Fruit fly (Drosophila melanogaster): Measurements from ENCODE around the gene CG4459.

Gene CG4459

DNA sequence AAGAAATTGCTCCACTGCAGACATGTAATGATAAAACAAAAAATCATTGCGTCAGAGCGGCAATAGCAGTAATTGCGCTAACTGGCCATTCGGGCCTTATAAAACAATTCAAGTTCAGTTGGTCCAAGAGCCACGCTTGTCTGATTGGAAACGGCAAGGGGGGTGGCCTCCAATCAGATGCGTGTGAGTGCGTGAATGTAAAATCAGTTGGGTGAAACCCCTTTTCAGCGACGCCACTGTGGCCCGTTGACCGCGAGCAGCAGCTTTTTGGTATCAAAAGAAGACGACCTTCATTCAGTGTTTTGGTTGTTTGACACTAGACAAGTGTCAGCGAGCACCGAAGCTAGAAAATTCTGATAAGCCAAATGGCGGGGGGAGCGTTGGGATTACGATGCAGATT, 26.1 kb downstream of the CG4459 start:
- no peak for TF ChIP-seq CG8478 (optimal IDR thresholded peaks at IDR 0.05)
- TF ChIP-seq Dll (optimal IDR thresholded peaks at IDR 0.05): no peak
- TF ChIP-seq EcR (GFP tag; optimal IDR thresholded peaks at IDR 0.05): no peak
- TF ChIP-seq pan (optimal IDR thresholded peaks at IDR 0.05): no peak
- TF ChIP-seq usp (GFP tag; optimal IDR thresholded peaks at IDR 0.05): no peak
- no peak for TF ChIP-seq psq (optimal IDR thresholded peaks at IDR 0.05)

DNA sequence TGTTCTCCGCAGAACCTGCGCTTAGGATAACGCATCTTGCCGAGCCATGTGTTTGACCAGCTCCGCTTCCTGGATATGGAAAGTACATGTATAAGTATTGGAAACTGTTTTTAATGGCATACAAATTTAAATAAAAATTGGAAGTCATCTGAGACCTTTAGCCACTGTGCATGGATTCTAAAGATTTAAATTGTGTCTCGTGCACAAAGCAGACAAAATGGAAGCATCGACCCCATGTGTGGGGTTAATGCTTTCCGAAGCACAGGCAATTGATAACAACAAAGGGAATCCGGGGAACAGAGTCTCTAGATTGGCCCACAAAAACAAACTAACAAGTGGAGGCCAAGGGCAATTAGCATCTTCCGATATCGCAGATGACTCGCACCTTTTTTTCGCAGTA, 26.7 kb downstream of the CG4459 start:
- TF ChIP-seq CG8478 (optimal IDR thresholded peaks at IDR 0.05) (no peak), pan (optimal IDR thresholded peaks at IDR 0.05) (no peak), EcR (GFP tag; optimal IDR thresholded peaks at IDR 0.05) (no peak), Dll (optimal IDR thresholded peaks at IDR 0.05) (no peak), usp (GFP tag; optimal IDR thresholded peaks at IDR 0.05) (no peak), psq (optimal IDR thresholded peaks at IDR 0.05) (no peak)

DNA sequence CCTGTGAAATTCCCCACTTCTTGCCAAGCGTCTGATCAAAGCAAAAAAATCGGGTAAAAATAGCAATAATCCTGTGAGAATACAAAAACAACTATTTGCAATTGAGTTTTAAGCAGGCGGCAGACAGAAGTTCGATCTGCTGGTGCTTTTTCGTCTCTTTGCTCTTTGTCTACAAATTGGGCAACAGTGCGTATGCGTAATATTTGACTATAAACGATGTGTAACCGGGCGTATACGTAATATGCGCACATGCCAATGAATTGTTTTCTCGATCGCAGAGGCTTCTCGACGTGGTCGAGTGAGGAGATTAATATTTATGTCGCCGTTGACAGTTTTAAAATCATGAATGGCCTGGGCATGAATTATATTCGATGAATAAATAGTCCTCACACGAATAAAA, 33.1 kb downstream of the CG4459 start:
- TF ChIP-seq Dll (optimal IDR thresholded peaks at IDR 0.05): no peak
- no peak for TF ChIP-seq EcR (GFP tag; optimal IDR thresholded peaks at IDR 0.05)
- no peak for TF ChIP-seq psq (optimal IDR thresholded peaks at IDR 0.05)
- TF ChIP-seq usp (GFP tag; optimal IDR thresholded peaks at IDR 0.05): no peak
- no peak for TF ChIP-seq pan (optimal IDR thresholded peaks at IDR 0.05)
- no peak for TF ChIP-seq CG8478 (optimal IDR thresholded peaks at IDR 0.05)

DNA sequence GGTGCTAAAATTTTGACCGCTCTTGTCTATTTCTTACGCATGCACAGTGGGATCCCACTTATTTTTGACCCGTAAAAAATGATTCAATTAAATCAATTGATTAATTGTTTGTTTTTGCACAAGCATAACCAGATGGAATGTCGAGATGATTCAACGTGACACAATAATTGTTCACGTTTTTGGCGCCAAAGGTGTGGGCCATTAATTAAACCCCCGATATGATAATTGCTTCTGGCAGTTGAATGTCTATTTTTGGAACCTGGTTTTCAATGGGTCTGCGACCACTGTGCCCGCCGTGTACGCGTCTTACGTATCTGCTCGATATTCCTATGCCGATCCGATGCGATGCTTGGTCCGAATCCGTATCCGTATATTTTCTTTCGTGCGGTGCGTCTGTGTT, 36.4 kb downstream of the CG4459 start:
- TF ChIP-seq pan (optimal IDR thresholded peaks at IDR 0.05): no peak
- no peak for TF ChIP-seq usp (GFP tag; optimal IDR thresholded peaks at IDR 0.05)
- no peak for TF ChIP-seq CG8478 (optimal IDR thresholded peaks at IDR 0.05)

DNA sequence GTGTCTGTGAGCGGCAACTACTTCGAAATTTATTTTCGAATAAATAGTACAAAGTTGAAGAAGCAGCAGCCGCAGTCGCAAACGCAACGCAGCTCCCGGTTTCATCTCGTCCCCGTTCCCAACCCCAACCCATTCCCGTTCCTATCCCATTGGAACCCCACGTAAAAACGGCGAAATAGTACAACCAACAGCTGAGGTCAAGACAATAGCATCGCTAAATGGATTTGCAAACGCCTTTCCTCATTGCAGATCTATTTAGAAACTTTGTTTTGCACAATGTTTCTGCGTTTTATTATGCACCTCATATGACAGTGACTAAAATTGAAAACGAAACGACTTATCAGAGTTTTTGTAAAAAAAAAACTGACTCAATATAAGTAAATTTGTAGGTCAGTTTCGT, 37.1 kb downstream of the CG4459 start:
- TF ChIP-seq CG8478 (optimal IDR thresholded peaks at IDR 0.05): no peak
- TF ChIP-seq EcR (GFP tag; optimal IDR thresholded peaks at IDR 0.05): no peak
- no peak for TF ChIP-seq pan (optimal IDR thresholded peaks at IDR 0.05)
- TF ChIP-seq usp (GFP tag; optimal IDR thresholded peaks at IDR 0.05): no peak
- no peak for TF ChIP-seq Dll (optimal IDR thresholded peaks at IDR 0.05)
- no peak for TF ChIP-seq psq (optimal IDR thresholded peaks at IDR 0.05)

DNA sequence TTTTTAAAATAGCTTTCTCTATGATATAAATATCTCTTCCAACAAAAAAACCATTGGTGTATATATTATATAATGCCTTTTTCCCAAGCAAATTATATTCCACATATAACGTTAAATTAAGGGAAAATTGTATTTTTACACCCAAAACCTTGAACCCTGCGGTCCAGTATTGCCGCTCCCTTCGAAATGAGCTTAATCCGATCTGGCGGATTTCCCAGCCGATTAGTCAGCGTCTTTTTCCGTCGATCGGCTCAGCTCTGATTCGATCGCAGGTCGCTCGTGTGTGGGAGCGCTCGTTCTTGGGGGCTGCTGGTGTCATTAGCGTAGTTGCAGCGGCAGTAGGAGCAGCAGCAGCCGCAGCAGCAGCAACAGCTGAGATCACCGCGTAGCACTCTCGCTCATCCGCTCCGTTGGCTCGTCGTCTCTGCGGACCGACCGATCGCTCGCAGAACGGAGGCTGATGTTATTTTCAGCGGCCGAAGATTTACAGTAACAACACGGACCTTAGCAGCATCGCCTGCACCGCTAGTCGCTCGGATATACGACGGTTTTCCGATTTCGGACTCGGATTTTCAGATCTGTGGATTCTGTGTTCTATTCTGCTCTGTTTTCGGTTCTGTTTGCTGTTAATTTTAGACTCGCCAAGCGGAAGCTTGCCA, 38.0 kb downstream of the CG4459 start, which contains the start of gene CG4733:
CG4733 (plus strand) TSS at position 350 of the 659 bp plus-strand sequence.
- TF ChIP-seq Dll (optimal IDR thresholded peaks at IDR 0.05) (no peak), usp (GFP tag; optimal IDR thresholded peaks at IDR 0.05) (no peak), pan (optimal IDR thresholded peaks at IDR 0.05) (no peak), CG8478 (optimal IDR thresholded peaks at IDR 0.05) (no peak), EcR (GFP tag; optimal IDR thresholded peaks at IDR 0.05) (no peak), psq (optimal IDR thresholded peaks at IDR 0.05) (no peak)

DNA sequence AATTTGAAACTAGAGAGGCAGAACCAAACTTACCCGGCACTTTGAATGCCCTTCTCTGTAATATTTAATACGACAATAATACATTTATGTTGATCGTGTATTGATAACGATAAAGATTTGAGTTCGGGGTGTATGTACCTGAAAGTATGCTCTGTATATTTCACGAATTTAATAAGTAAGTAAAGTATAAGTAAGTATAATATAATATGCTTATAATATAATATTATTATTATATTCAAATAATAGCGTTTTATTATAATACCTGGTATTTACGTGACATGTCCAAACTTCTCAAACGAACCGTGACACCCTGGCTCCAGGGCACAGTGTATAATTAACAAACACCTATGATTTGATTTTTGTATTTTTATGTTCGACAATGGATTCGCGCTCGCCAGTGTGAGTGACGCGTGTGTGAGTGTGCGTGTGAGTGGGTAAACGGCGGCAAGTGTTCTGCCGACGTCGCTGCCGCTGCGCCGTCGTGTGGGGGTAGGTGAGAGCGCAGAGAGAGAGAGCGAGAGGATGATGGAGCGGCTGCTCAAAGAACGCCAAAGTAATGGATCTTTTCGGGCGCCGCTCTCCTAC, 38.7 kb downstream of the CG4459 start:
- TF ChIP-seq Dll (optimal IDR thresholded peaks at IDR 0.05) (peak; percentile 82), pan (optimal IDR thresholded peaks at IDR 0.05) (no peak)

DNA sequence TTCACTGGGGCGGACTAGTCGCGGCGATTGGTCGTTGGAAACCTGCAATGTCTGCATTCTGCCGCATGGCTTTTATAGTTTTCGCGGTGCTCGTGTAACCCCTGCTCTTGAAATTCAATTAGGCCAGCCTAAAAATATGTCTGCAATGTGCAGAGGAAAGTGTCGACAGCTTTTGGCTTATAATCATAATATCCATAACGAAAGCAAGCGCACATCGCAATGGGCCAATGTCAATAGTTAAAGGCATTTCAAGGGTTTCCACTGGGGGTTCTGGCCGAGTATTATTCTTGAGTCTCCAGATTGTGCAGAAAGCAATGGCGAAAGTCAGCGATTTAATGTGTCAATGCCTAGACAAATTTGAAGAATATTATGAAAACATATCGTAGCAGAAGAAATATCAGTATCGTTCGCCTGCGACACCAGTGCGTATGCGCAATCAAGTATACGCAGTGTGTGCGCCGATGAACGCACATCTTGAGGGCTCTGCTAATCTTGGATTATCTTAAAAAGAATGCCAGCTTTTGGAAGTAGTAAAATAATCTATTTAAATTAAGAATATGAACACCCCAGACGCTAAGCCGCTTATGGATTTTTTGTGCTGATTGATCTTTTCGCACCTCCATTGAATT, 40.2 kb downstream of the CG4459 start, which contains the start of gene ninaE:
ninaE (minus strand) TSS at position 51 of the 629 bp plus-strand sequence.
- TF ChIP-seq usp (GFP tag; optimal IDR thresholded peaks at IDR 0.05): no peak
- no peak for TF ChIP-seq psq (optimal IDR thresholded peaks at IDR 0.05)
- no peak for TF ChIP-seq CG8478 (optimal IDR thresholded peaks at IDR 0.05)
- no peak for TF ChIP-seq pan (optimal IDR thresholded peaks at IDR 0.05)
- TF ChIP-seq Dll (optimal IDR thresholded peaks at IDR 0.05): no peak
- no peak for TF ChIP-seq EcR (GFP tag; optimal IDR thresholded peaks at IDR 0.05)

DNA sequence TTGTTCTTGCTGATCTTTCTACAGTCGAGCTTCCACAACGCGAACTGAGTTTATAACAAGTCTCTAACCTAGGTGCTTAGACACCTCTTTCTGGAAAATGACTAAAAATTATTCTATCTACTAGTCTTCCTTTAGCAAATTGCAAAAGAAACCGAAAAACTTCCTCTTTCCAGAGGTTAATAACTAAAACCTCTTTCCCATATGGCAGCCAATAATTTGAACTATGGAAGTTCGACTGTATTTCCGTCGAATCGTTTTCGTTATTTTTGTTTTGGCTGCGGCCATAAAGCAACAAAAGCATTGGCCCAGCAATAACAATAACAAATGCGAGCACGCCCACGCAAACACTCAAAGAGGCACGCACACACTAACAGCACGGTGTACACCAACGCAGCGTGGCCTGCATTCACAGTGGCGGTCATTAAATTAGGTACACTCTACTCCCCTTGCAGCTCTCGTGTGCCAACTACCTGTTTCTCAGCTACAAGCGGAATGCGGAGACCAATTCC, 48.0 kb downstream of the CG4459 start:
- TF ChIP-seq CG8478 (optimal IDR thresholded peaks at IDR 0.05) (no peak), EcR (GFP tag; optimal IDR thresholded peaks at IDR 0.05) (no peak), Dll (optimal IDR thresholded peaks at IDR 0.05) (no peak), usp (GFP tag; optimal IDR thresholded peaks at IDR 0.05) (no peak), psq (optimal IDR thresholded peaks at IDR 0.05) (no peak)

DNA sequence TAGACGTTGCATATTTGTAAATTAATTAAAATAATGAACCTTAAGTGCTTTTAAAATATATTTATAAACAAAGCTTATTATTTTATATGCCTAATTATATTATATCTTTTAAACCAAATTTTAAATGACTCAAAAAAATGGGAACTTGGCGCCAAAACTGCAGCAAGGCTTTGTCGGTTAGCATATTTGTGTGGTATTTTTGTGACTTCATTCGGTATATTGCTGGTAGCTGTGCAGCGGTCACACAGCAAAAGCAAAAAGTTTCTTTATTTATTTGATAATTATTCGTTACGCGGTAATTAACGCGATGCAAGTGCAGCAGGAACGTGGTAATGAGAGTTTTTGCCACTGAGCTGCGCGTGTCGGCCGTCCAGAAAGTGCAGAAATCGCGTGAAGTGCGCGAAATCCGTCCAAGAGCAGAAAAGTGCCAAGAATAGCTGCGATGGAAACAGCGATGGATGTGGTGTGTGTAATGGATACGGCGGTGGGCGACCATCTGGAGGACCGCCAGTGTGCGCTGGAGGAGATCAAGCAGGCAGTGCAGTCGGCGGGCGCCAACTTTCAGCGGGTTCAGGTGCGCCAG, 48.9 kb downstream of the CG4459 start, which contains the start of gene Ask1:
Ask1 (plus strand) TSS at position 250 of the 583 bp plus-strand sequence.
- TF ChIP-seq pan (optimal IDR thresholded peaks at IDR 0.05): no peak
- no peak for TF ChIP-seq psq (optimal IDR thresholded peaks at IDR 0.05)
- no peak for TF ChIP-seq EcR (GFP tag; optimal IDR thresholded peaks at IDR 0.05)
- TF ChIP-seq usp (GFP tag; optimal IDR thresholded peaks at IDR 0.05): no peak
- no peak for TF ChIP-seq Dll (optimal IDR thresholded peaks at IDR 0.05)
- TF ChIP-seq CG8478 (optimal IDR thresholded peaks at IDR 0.05): no peak

DNA sequence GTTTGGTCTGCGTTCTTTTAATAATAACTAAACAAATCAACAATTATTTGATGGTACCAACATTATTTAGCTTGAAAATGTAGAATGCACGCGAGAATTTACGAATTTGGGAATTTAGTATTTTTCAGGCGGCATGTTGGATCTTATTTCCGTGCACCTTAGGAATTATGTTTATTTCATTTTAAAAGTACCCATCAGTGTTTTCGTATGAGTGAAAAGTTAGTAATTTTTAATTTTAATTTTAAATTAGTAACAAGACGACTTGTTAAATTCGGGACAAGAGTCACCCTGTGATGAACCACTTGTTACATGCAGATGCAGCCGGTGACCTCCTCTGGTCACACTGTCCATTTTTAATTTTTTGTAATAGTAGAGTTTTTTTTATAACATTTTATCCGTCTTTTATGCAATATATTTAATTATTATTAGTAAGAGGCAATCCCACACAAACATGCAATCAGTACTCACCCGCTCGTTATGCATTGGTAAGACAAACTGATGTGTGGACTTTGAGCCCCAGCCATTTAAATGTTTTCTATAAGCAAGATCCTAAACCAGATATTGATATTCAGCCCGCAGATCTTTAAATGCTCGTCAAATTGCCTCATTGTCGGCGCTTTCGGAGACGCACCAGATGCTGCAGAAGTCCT, 50.9 kb downstream of the CG4459 start, which contains the start of the genes CG17186 and Arc42:
CG17186 (minus strand) TSS at position 88 of the 650 bp plus-strand sequence.
Arc42 (plus strand) TSS at position 311 of the 650 bp plus-strand sequence.
- TF ChIP-seq psq (optimal IDR thresholded peaks at IDR 0.05) (no peak), pan (optimal IDR thresholded peaks at IDR 0.05) (no peak), usp (GFP tag; optimal IDR thresholded peaks at IDR 0.05) (no peak), CG8478 (optimal IDR thresholded peaks at IDR 0.05) (no peak), EcR (GFP tag; optimal IDR thresholded peaks at IDR 0.05) (no peak), Dll (optimal IDR thresholded peaks at IDR 0.05) (no peak)

Measured in whole organism.